Worm (Caenorhabditis elegans) whole organism, L4 larva: Measurements from ENCODE around the gene igdb-3.
A peak's percentile ranks its signal among the peaks of the same experiment; 100 is the strongest.

Source experiments
- F10B5.3 ChIP-seq: sonication (generic microtip); optimal IDR thresholded peaks from 2 replicates; lab custom pipeline; 2016; ENCODE audit warnings: mild to moderate bottlenecking, missing genetic modification characterization, missing compliant biosample characterization
- F37D6.2 ChIP-seq: sonication (generic microtip); optimal IDR thresholded peaks from 2 replicates; lab custom pipeline; 2016; ENCODE audit warnings: mild to moderate bottlenecking, missing genetic modification characterization, missing compliant biosample characterization
- F49E8.2 ChIP-seq: sonication (generic microtip); optimal IDR thresholded peaks from 2 replicates; lab custom pipeline; 2016; ENCODE audit warnings: missing compliant biosample characterization, mild to moderate bottlenecking, missing genetic modification characterization, borderline replicate concordance
- R02D3.7 ChIP-seq: fragments of 150-350 bp; sonication (generic microtip); optimal IDR thresholded peaks from 3 replicates; lab custom pipeline; 2014; ENCODE audit warnings: missing biosample characterization, missing genetic modification characterization
- T20F7.1 ChIP-seq: fragments of 200-800 bp; sonication (Bioruptor generic); optimal IDR thresholded peaks from 2 replicates; lab custom pipeline; 2018; ENCODE audit warnings: mild to moderate bottlenecking, missing genetic modification characterization, missing compliant biosample characterization
- Y105C5A.15 ChIP-seq: fragments of 200-800 bp; sonication (Bioruptor generic); IDR thresholded peaks from 2 replicates; pipeline ENCODE4 v1.3.6; 2022; ENCODE audit warnings: missing genetic modification characterization, missing compliant biosample characterization
- Y48G9A.11 ChIP-seq: fragments of 200-800 bp; sonication (Bioruptor generic); IDR thresholded peaks from 2 replicates; pipeline ENCODE4 v1.3.6; 2022; ENCODE audit warnings: missing genetic modification reagents, missing genetic modification characterization, missing compliant biosample characterization
- Y5F2A.4 ChIP-seq: fragments of 200-800 bp; sonication (Bioruptor generic); optimal IDR thresholded peaks from 2 replicates; lab custom pipeline; 2018; ENCODE audit warnings: mild to moderate bottlenecking, missing genetic modification characterization, missing compliant biosample characterization
- ZK337.2 ChIP-seq: fragments of 200-800 bp; sonication (Bioruptor generic); IDR thresholded peaks from 2 replicates; pipeline ENCODE4 v1.3.6; 2022; ENCODE audit warnings: missing genetic modification reagents, missing genetic modification characterization, missing compliant biosample characterization
- aha-1 ChIP-seq: fragments of 150-350 bp; peaks from one replicate; lab custom pipeline; 2014; ENCODE audit warnings: missing biosample characterization, missing genetic modification characterization
- aly-2 ChIP-seq: sonication (generic microtip); optimal IDR thresholded peaks from 2 replicates; lab custom pipeline; 2018; ENCODE audit warnings: missing biosample characterization, missing genetic modification characterization
- ama-1 ChIP-seq: fragments of 150-350 bp; optimal IDR thresholded peaks from 2 replicates; lab custom pipeline; 2014; ENCODE audit warnings: inconsistent platforms, mixed read lengths
- attf-4 ChIP-seq: sonication (generic microtip); optimal IDR thresholded peaks from 3 replicates; lab custom pipeline; 2017; ENCODE audit warnings: missing biosample characterization, missing genetic modification characterization
- ceh-20 ChIP-seq: fragments of 200-800 bp; sonication (Bioruptor generic); IDR thresholded peaks from 2 replicates; pipeline ENCODE4 v1.3.6; 2022; ENCODE audit warnings: missing genetic modification reagents, missing genetic modification characterization, missing compliant biosample characterization
- ceh-28 ChIP-seq: fragments of 150-350 bp; optimal IDR thresholded peaks from 2 replicates; lab custom pipeline; 2014; ENCODE audit warnings: missing biosample characterization, missing genetic modification reagents, missing genetic modification characterization
- ceh-32 ChIP-seq: sonication (generic microtip); optimal IDR thresholded peaks from 2 replicates; lab custom pipeline; 2016; ENCODE audit warnings: mild to moderate bottlenecking, missing genetic modification characterization, missing compliant biosample characterization; ENCODE audit not compliant: poor library complexity
- ceh-44 ChIP-seq: fragments of 200-800 bp; sonication (Bioruptor generic); IDR thresholded peaks from 2 replicates; pipeline ENCODE4 v1.3.6; 2022; ENCODE audit warnings: missing genetic modification reagents, missing genetic modification characterization, missing compliant biosample characterization
- ceh-62 ChIP-seq: sonication (generic microtip); optimal IDR thresholded peaks from 2 replicates; lab custom pipeline; 2017; ENCODE audit warnings: missing biosample characterization, missing genetic modification characterization
- ceh-82 ChIP-seq: sonication (generic microtip); optimal IDR thresholded peaks from 2 replicates; lab custom pipeline; 2017; ENCODE audit warnings: missing biosample characterization, missing genetic modification characterization
- cey-2 ChIP-seq: sonication (generic microtip); optimal IDR thresholded peaks from 3 replicates; lab custom pipeline; 2017; ENCODE audit warnings: missing genetic modification characterization, mild to moderate bottlenecking, missing compliant biosample characterization, antibody characterized with exemption, borderline replicate concordance; ENCODE audit not compliant: insufficient read depth
- dmd-8 ChIP-seq: fragments of 200-800 bp; sonication (Bioruptor generic); IDR thresholded peaks from 2 replicates; pipeline ENCODE4 v1.3.6; 2022; ENCODE audit warnings: missing genetic modification characterization, missing compliant biosample characterization
- dmd-9 ChIP-seq: fragments of 200-800 bp; sonication (Bioruptor generic); IDR thresholded peaks from 2 replicates; pipeline ENCODE4 v1.3.6; 2022; ENCODE audit warnings: missing genetic modification reagents, missing genetic modification characterization, missing compliant biosample characterization
- dpl-1 ChIP-seq: fragments of 150-350 bp; optimal IDR thresholded peaks from 2 replicates; lab custom pipeline; 2014; ENCODE audit warnings: missing biosample characterization, missing genetic modification reagents, missing genetic modification characterization
- duxl-1 ChIP-seq: sonication (generic microtip); optimal IDR thresholded peaks from 2 replicates; lab custom pipeline; 2016; ENCODE audit warnings: mild to moderate bottlenecking, missing genetic modification characterization, moderate library complexity, missing compliant biosample characterization; ENCODE audit not compliant: poor library complexity
- egl-43 ChIP-seq: fragments of 200-800 bp; sonication (Bioruptor generic); IDR thresholded peaks from 2 replicates; pipeline ENCODE4 v1.3.6; 2022; ENCODE audit warnings: missing genetic modification reagents, missing genetic modification characterization, missing compliant biosample characterization
- fos-1 ChIP-seq: fragments of 150-350 bp; optimal IDR thresholded peaks from 2 replicates; lab custom pipeline; 2014; ENCODE audit warnings: missing biosample characterization, missing genetic modification characterization
- gei-8 ChIP-seq: fragments of 200-800 bp; sonication (Bioruptor generic); optimal IDR thresholded peaks from 2 replicates; lab custom pipeline; 2018; ENCODE audit warnings: mild to moderate bottlenecking, missing genetic modification characterization, missing compliant biosample characterization
- hif-1 ChIP-seq, 2 experiments: sonication (generic microtip); optimal IDR thresholded peaks; 2 replicates each; lab custom pipeline; 2016 to 2017; ENCODE audit warnings: missing compliant biosample characterization in 2 of 2, missing genetic modification characterization in 2 of 2, missing genetic modification reagents in 2 of 2, missing genotype in 2 of 2, mild to moderate bottlenecking in 1 of 2
- hlh-11 ChIP-seq: fragments of 200-800 bp; sonication (Bioruptor generic); optimal IDR thresholded peaks from 2 replicates; lab custom pipeline; 2018; ENCODE audit warnings: mild to moderate bottlenecking, missing genetic modification characterization, missing compliant biosample characterization
- hmg-1.1 ChIP-seq: fragments of 200-800 bp; sonication (Bioruptor generic); IDR thresholded peaks from 2 replicates; pipeline ENCODE4 v1.3.6; 2022; ENCODE audit warnings: missing genetic modification reagents, missing genetic modification characterization, missing compliant biosample characterization
- jun-1 ChIP-seq: fragments of 150-350 bp; optimal IDR thresholded peaks from 2 replicates; lab custom pipeline; 2014; ENCODE audit warnings: missing biosample characterization, missing genetic modification reagents, missing genetic modification characterization
- lim-7 ChIP-seq: fragments of 200-800 bp; sonication (Bioruptor generic); IDR thresholded peaks from 2 replicates; pipeline ENCODE4 v1.3.6; 2022; ENCODE audit warnings: missing genetic modification characterization, missing compliant biosample characterization
- lin-1 ChIP-seq: fragments of 200-800 bp; sonication (Bioruptor generic); IDR thresholded peaks from 2 replicates; pipeline ENCODE4 v1.3.6; 2022; ENCODE audit warnings: missing genetic modification reagents, missing genetic modification characterization, missing compliant biosample characterization
- lin-15B ChIP-seq: fragments of 150-350 bp; sonication (generic microtip); optimal IDR thresholded peaks from 3 replicates; lab custom pipeline; 2014; ENCODE audit warnings: missing biosample characterization, missing genetic modification characterization
- madf-5 ChIP-seq, 2 experiments: fragments of 200-800 bp; sonication (Bioruptor generic); IDR thresholded peaks; 2 replicates each; pipeline ENCODE4 v1.3.6; 2022; ENCODE audit warnings: missing compliant biosample characterization in 2 of 2, missing genetic modification characterization in 2 of 2
- madf-9 ChIP-seq: fragments of 200-800 bp; sonication (Bioruptor generic); conservative IDR thresholded peaks from 2 replicates; pipeline ENCODE4 v1.3.6; 2022; ENCODE audit warnings: missing genetic modification reagents, missing genetic modification characterization, missing compliant biosample characterization
- mdt-29 ChIP-seq: fragments of 200-800 bp; sonication (Bioruptor generic); IDR thresholded peaks from 2 replicates; pipeline ENCODE4 v1.3.6; 2022; ENCODE audit warnings: missing genetic modification reagents, missing genetic modification characterization, missing compliant biosample characterization
- mes-2 ChIP-seq: sonication (generic microtip); optimal IDR thresholded peaks from 2 replicates; lab custom pipeline; 2016; ENCODE audit warnings: missing genotype, mild to moderate bottlenecking, missing genetic modification characterization, missing compliant biosample characterization; ENCODE audit not compliant: poor library complexity, severe bottlenecking
- mxl-2 ChIP-seq: fragments of 200-800 bp; sonication (Bioruptor generic); conservative IDR thresholded peaks from 2 replicates; pipeline ENCODE4 v1.3.6; 2022; ENCODE audit warnings: missing genetic modification reagents, missing genetic modification characterization, missing compliant biosample characterization
- nhr-10 ChIP-seq: fragments of 150-350 bp; optimal IDR thresholded peaks from 2 replicates; lab custom pipeline; 2014; ENCODE audit warnings: missing biosample characterization, missing genetic modification characterization
- php-3 ChIP-seq: fragments of 200-800 bp; sonication (Bioruptor generic); IDR thresholded peaks from 2 replicates; pipeline ENCODE4 v1.3.6; 2022; ENCODE audit warnings: missing genetic modification reagents, missing genetic modification characterization, missing compliant biosample characterization
- pqm-1 ChIP-seq: sonication (generic microtip); optimal IDR thresholded peaks from 2 replicates; lab custom pipeline; 2017; ENCODE audit warnings: missing biosample characterization, missing genetic modification characterization
- saeg-2 ChIP-seq: fragments of 200-800 bp; sonication (Bioruptor generic); IDR thresholded peaks from 2 replicates; pipeline ENCODE4 v1.3.6; 2022; ENCODE audit warnings: missing genetic modification reagents, missing genetic modification characterization, missing compliant biosample characterization
- sdz-12 ChIP-seq: fragments of 200-800 bp; sonication (Bioruptor generic); optimal IDR thresholded peaks from 2 replicates; lab custom pipeline; 2018; ENCODE audit warnings: mild to moderate bottlenecking, missing genetic modification characterization, missing compliant biosample characterization
- tag-97 ChIP-seq: fragments of 200-800 bp; sonication (Bioruptor generic); IDR thresholded peaks from 2 replicates; pipeline ENCODE4 v1.3.6; 2022; ENCODE audit warnings: missing genetic modification characterization, missing compliant biosample characterization
- unc-130 ChIP-seq: sonication (generic microtip); optimal IDR thresholded peaks from 2 replicates; lab custom pipeline; 2016; ENCODE audit warnings: missing genetic modification reagents, missing genetic modification characterization, missing compliant biosample characterization
- unc-39 ChIP-seq: sonication (generic microtip); optimal IDR thresholded peaks from 2 replicates; lab custom pipeline; 2017; ENCODE audit warnings: missing biosample characterization, missing genetic modification characterization
- unc-62 ChIP-seq, 3 experiments: fragments of 150-350 bp in 1 of 3; sonication (generic microtip); optimal IDR thresholded peaks in 2 of 3; peaks in 1 of 3; 1 replicate in 1 of 3; 2 replicates in 2 of 3; lab custom pipeline; 2014 to 2017; ENCODE audit warnings: missing biosample characterization in 3 of 3, missing genetic modification characterization in 3 of 3, missing genetic modification reagents in 3 of 3, missing genotype in 1 of 3
- vab-7 ChIP-seq: fragments of 200-800 bp; sonication (Bioruptor generic); IDR thresholded peaks from 2 replicates; pipeline ENCODE4 v1.3.6; 2022; ENCODE audit warnings: missing genetic modification reagents, missing genetic modification characterization, missing compliant biosample characterization
- zag-1 ChIP-seq: fragments of 150-350 bp; optimal IDR thresholded peaks from 2 replicates; lab custom pipeline; 2014; ENCODE audit warnings: missing biosample characterization, missing genetic modification characterization
- zfp-3 ChIP-seq: fragments of 200-800 bp; sonication (Bioruptor generic); conservative IDR thresholded peaks from 2 replicates; pipeline ENCODE4 v1.3.6; 2022; ENCODE audit warnings: missing genetic modification reagents, missing genetic modification characterization, missing compliant biosample characterization
- zip-2 ChIP-seq: fragments of 150-350 bp; optimal IDR thresholded peaks from 2 replicates; lab custom pipeline; 2014; ENCODE audit warnings: missing biosample characterization, missing genetic modification characterization

igdb-3 gene

ce11 chrX:6338446-6338845 lies 46.8 kb upstream of the igdb-3 start (continued):
- TF ChIP-seq gei-8 (GFP tag; lab: Kevin White, UChicago) (no peak), ceh-32 (no peak), unc-62 (GFP tag; optimal IDR thresholded peaks at IDR 0.05 in 1 of 2; lab: Kevin White, UChicago) (peak; percentile 13 to 23), unc-62 (tag; optimal IDR thresholded peaks at IDR 0.05; lab: Kevin White, UChicago) (no peak), F37D6.2 (tag; lab: Kevin White, UChicago) (no peak), nhr-10 (peak; percentile 33), ceh-82 (tag; lab: Kevin White, UChicago) (no peak), lin-1 (GFP tag; lab: Robert Waterston, UW) (peak; percentile 52; the same call in 1 of the 2 replicates), tag-97 (GFP tag; lab: Robert Waterston, UW) (no peak), sdz-12 (no peak), ama-1 (lab: Kevin White, UChicago) (no peak), saeg-2 (GFP tag; lab: Robert Waterston, UW) (no peak), pqm-1 (tag; lab: Kevin White, UChicago) (peak; percentile 98), madf-5 (GFP tag; IDR thresholded peaks at IDR 0.05; lab: Robert Waterston, UW) (no peak), mxl-2 (no peak), F49E8.2 (no peak), duxl-1 (no peak), mes-2 (peak; percentile 39), zfp-3 (GFP tag; lab: Robert Waterston, UW) (no peak), lim-7 (GFP tag; lab: Robert Waterston, UW) (no peak), dmd-9 (GFP tag; lab: Robert Waterston, UW) (no peak), mdt-29 (0 out of 2 replicates have a peak, but pooled peaks have one; percentile 37), hlh-11 (tag; lab: Kevin White, UChicago) (peak; percentile 87), vab-7 (GFP tag; lab: Robert Waterston, UW) (no peak), zip-2 (tag; lab: Kevin White, UChicago) (no peak), attf-4 (tag; lab: Kevin White, UChicago) (no peak), aly-2 (tag; lab: Kevin White, UChicago) (no peak), T20F7.1 (no peak), lin-15B (no peak), ceh-28 (tag; lab: Kevin White, UChicago) (no peak), unc-130 (GFP tag; lab: Kevin White, UChicago) (no peak), Y5F2A.4 (GFP tag; lab: Kevin White, UChicago) (no peak), ceh-62 (tag; lab: Kevin White, UChicago) (no peak), Y105C5A.15 (GFP tag; lab: Robert Waterston, UW) (no peak), hmg-1.1 (GFP tag; lab: Robert Waterston, UW) (no peak), ZK337.2 (GFP tag; lab: Robert Waterston, UW) (no peak), jun-1 (no peak), zag-1 (tag; lab: Kevin White, UChicago) (no peak), hif-1 (tag; optimal IDR thresholded peaks at IDR 0.05; lab: Kevin White, UChicago) (peak in 1 of 2 experiments; percentile 19), ceh-20 (no peak), Y48G9A.11 (GFP tag; lab: Robert Waterston, UW) (no peak), ceh-44 (GFP tag; lab: Robert Waterston, UW) (no peak), dpl-1 (GFP tag; lab: Kevin White, UChicago) (no peak), fos-1 (tag; lab: Kevin White, UChicago) (no peak), unc-39 (tag; lab: Kevin White, UChicago) (no peak), madf-9 (GFP tag; lab: Robert Waterston, UW) (no peak), aha-1 (tag; lab: Kevin White, UChicago) (peak; percentile 83), dmd-8 (GFP tag; lab: Robert Waterston, UW) (no peak), cey-2 (tag; lab: Kevin White, UChicago) (no peak), R02D3.7 (tag; lab: Kevin White, UChicago) (no peak), F10B5.3 (tag; lab: Kevin White, UChicago) (no peak), egl-43 (GFP tag; lab: Robert Waterston, UW) (no peak), php-3 (peak; percentile 85)
